Fruit fly (Drosophila melanogaster) whole organism, embryonic: Measurements from ENCODE around the gene Alh.

Experiments
- ATbp ChIP-seq: fragments of 200-800 bp; sonication (Bioruptor generic); optimal IDR thresholded peaks from 2 replicates; lab custom pipeline; 2017; ENCODE audit warnings: missing biosample characterization, mild to moderate bottlenecking, missing genetic modification characterization, missing genetic modification reagents
- B-H1 ChIP-seq: fragments of 200-800 bp; sonication (Bioruptor generic); IDR thresholded peaks from 3 replicates; pipeline ENCODE4 v1.3.6; 2022; ENCODE audit warnings: missing biosample characterization, missing genetic modification characterization
- B-H2 ChIP-seq: fragments of 200-800 bp; sonication (Bioruptor generic); optimal IDR thresholded peaks from 2 replicates; lab custom pipeline; 2018; ENCODE audit warnings: missing biosample characterization, mild to moderate bottlenecking, missing genetic modification characterization
- Blimp-1 ChIP-seq: fragments of 200-800 bp; sonication (Bioruptor generic); optimal IDR thresholded peaks from 3 replicates; lab custom pipeline; 2018; ENCODE audit warnings: missing biosample characterization, missing genetic modification characterization, mild to moderate bottlenecking, moderate library complexity, missing genetic modification reagents
- CG10654 ChIP-seq: fragments of 200-800 bp; sonication (Bioruptor generic); optimal IDR thresholded peaks from 2 replicates; lab custom pipeline; 2016; ENCODE audit warnings: missing biosample characterization, missing genetic modification characterization
- CG13424 ChIP-seq: fragments of 200-800 bp; sonication (Bioruptor generic); optimal IDR thresholded peaks from 2 replicates; lab custom pipeline; 2019; ENCODE audit warnings: missing biosample characterization, mild to moderate bottlenecking, missing genetic modification characterization, moderate library complexity
- CG15514 ChIP-seq: fragments of 200-800 bp; sonication (Bioruptor generic); optimal IDR thresholded peaks from 3 replicates; lab custom pipeline; 2017; ENCODE audit warnings: missing biosample characterization, missing genetic modification characterization, mild to moderate bottlenecking, moderate library complexity, missing genetic modification reagents
- CG1603 ChIP-seq: fragments of 200-800 bp; sonication (Bioruptor generic); optimal IDR thresholded peaks from 2 replicates; lab custom pipeline; 2019; ENCODE audit warnings: missing biosample characterization, mild to moderate bottlenecking, missing genetic modification characterization, moderate library complexity
- CG17361 ChIP-seq: fragments of 200-800 bp; sonication (Bioruptor generic); IDR thresholded peaks from 3 replicates; pipeline ENCODE4 v1.3.6; 2022; ENCODE audit warnings: missing biosample characterization, missing genetic modification characterization
- CG17568 ChIP-seq: fragments of 200-800 bp; sonication (Bioruptor generic); optimal IDR thresholded peaks from 2 replicates; lab custom pipeline; 2018; ENCODE audit warnings: missing biosample characterization, mild to moderate bottlenecking, missing genetic modification characterization, moderate library complexity
- CG17612 ChIP-seq: fragments of 200-800 bp; sonication (Bioruptor generic); IDR thresholded peaks from 2 replicates; pipeline ENCODE4 v1.3.6; 2022; ENCODE audit warnings: missing biosample characterization, missing genetic modification characterization
- CG18262 ChIP-seq: fragments of 200-800 bp; optimal IDR thresholded peaks from 3 replicates; lab custom pipeline; 2019; ENCODE audit warnings: missing biosample characterization, mild to moderate bottlenecking, missing genetic modification characterization, moderate library complexity
- CG2116 ChIP-seq: fragments of 200-800 bp; sonication (Bioruptor generic); optimal IDR thresholded peaks from 3 replicates; lab custom pipeline; 2018; ENCODE audit warnings: missing biosample characterization, mild to moderate bottlenecking, missing genetic modification characterization
- CG30020 ChIP-seq: fragments of 200-800 bp; optimal IDR thresholded peaks from 2 replicates; lab custom pipeline; 2019; ENCODE audit warnings: missing biosample characterization, mild to moderate bottlenecking, missing genetic modification characterization, moderate library complexity
- CG32772 ChIP-seq: fragments of 200-800 bp; sonication (Bioruptor generic); IDR thresholded peaks from 2 replicates; pipeline ENCODE4 v1.3.6; 2022; ENCODE audit warnings: missing biosample characterization, missing genetic modification characterization
- CG3995 ChIP-seq: fragments of 200-800 bp; sonication (Bioruptor generic); optimal IDR thresholded peaks from 3 replicates; lab custom pipeline; 2016; ENCODE audit warnings: missing biosample characterization, missing genetic modification characterization
- CG4424 ChIP-seq: fragments of 200-800 bp; sonication (Bioruptor generic); optimal IDR thresholded peaks from 3 replicates; lab custom pipeline; 2016; ENCODE audit warnings: missing biosample characterization, missing genetic modification characterization
- CG6689 ChIP-seq: fragments of 200-800 bp; sonication (Bioruptor generic); IDR thresholded peaks from 2 replicates; pipeline ENCODE4 v1.3.6; 2022; ENCODE audit warnings: missing biosample characterization, missing genetic modification characterization
- CG7372 ChIP-seq: fragments of 200-800 bp; sonication (Bioruptor generic); IDR thresholded peaks from 2 replicates; pipeline ENCODE4 v1.3.6; 2022; ENCODE audit warnings: missing biosample characterization, missing genetic modification characterization
- CG7963 ChIP-seq: fragments of 200-800 bp; sonication (Bioruptor generic); IDR thresholded peaks from 3 replicates; pipeline ENCODE4 v1.3.6; 2022; ENCODE audit warnings: missing biosample characterization, missing genetic modification characterization; ENCODE audit not compliant: partially characterized antibody
- CG9437 ChIP-seq: fragments of 200-800 bp; sonication (Bioruptor generic); optimal IDR thresholded peaks from 2 replicates; lab custom pipeline; 2018; ENCODE audit warnings: missing biosample characterization, mild to moderate bottlenecking, missing genetic modification characterization
- CG9932 ChIP-seq: fragments of 200-800 bp; sonication (Bioruptor generic); IDR thresholded peaks from 2 replicates; pipeline ENCODE4 v1.3.6; 2022; ENCODE audit warnings: missing biosample characterization, missing genetic modification characterization
- Camta ChIP-seq: fragments of 200-800 bp; sonication (Bioruptor generic); optimal IDR thresholded peaks from 2 replicates; lab custom pipeline; 2016; ENCODE audit warnings: missing biosample characterization, missing genetic modification characterization
- CoRest ChIP-seq: fragments of 200-800 bp; sonication (Bioruptor generic); optimal IDR thresholded peaks from 3 replicates; lab custom pipeline; 2018; ENCODE audit warnings: missing biosample characterization, mild to moderate bottlenecking, missing genetic modification characterization, moderate library complexity
- CrebB ChIP-seq: fragments of 200-800 bp; sonication (Bioruptor generic); optimal IDR thresholded peaks from 3 replicates; lab custom pipeline; 2018; ENCODE audit warnings: missing biosample characterization, mild to moderate bottlenecking, missing genetic modification characterization
- Dad ChIP-seq: fragments of 200-800 bp; sonication (Bioruptor generic); optimal IDR thresholded peaks from 3 replicates; lab custom pipeline; 2016; ENCODE audit warnings: missing biosample characterization, missing genetic modification characterization
- Dfd ChIP-seq, 2 experiments: fragments of >200 bp; optimal IDR thresholded peaks; 2 replicates each; lab custom pipeline; 2017; ENCODE audit warnings: missing biosample characterization in 2 of 2, missing genetic modification characterization in 2 of 2
- Elba2 ChIP-seq: fragments of 200-800 bp; sonication (Bioruptor generic); optimal IDR thresholded peaks from 3 replicates; lab custom pipeline; 2016; ENCODE audit warnings: missing biosample characterization, missing genetic modification characterization
- HLH4C ChIP-seq: fragments of 200-800 bp; sonication (Bioruptor generic); IDR thresholded peaks from 3 replicates; pipeline ENCODE4 v1.3.6; 2022; ENCODE audit warnings: missing biosample characterization, missing genetic modification characterization; ENCODE audit not compliant: partially characterized antibody
- Jarid2 ChIP-seq: fragments of 200-800 bp; sonication (Bioruptor generic); optimal IDR thresholded peaks from 3 replicates; lab custom pipeline; 2017; ENCODE audit warnings: mild to moderate bottlenecking, missing biosample characterization, missing genetic modification reagents, missing genetic modification characterization
- MBD-R2 ChIP-seq: fragments of 200-800 bp; sonication (Bioruptor generic); IDR thresholded peaks from 2 replicates; pipeline ENCODE4 v1.3.6; 2022; ENCODE audit warnings: missing biosample characterization, missing genetic modification characterization
- Mes4 ChIP-seq: fragments of 200-800 bp; sonication (Bioruptor generic); optimal IDR thresholded peaks from 2 replicates; lab custom pipeline; 2016; ENCODE audit warnings: missing biosample characterization, missing genetic modification characterization
- Nf-YB ChIP-seq: fragments of 200-800 bp; sonication (Bioruptor generic); optimal IDR thresholded peaks from 3 replicates; lab custom pipeline; 2019; ENCODE audit warnings: missing biosample characterization, mild to moderate bottlenecking, missing genetic modification characterization, moderate library complexity
- NfI ChIP-seq: fragments of 200-800 bp; sonication (Bioruptor generic); optimal IDR thresholded peaks from 3 replicates; lab custom pipeline; 2018; ENCODE audit warnings: missing biosample characterization, mild to moderate bottlenecking, missing genetic modification characterization, moderate library complexity
- Pdp1 ChIP-seq, 2 experiments: fragments of 200-800 bp; sonication (Bioruptor generic); optimal IDR thresholded peaks; 3 replicates each; lab custom pipeline; 2016; ENCODE audit warnings: missing biosample characterization in 2 of 2, missing genetic modification characterization in 2 of 2, mild to moderate bottlenecking in 1 of 2, moderate library complexity in 1 of 2
- Vsx1 ChIP-seq: fragments of 200-800 bp; sonication (Bioruptor generic); optimal IDR thresholded peaks from 2 replicates; lab custom pipeline; 2017; ENCODE audit warnings: missing biosample characterization, mild to moderate bottlenecking, missing genetic modification characterization, missing genetic modification reagents
- ara ChIP-seq: fragments of 200-800 bp; sonication (Bioruptor generic); IDR thresholded peaks from 2 replicates; pipeline ENCODE4 v1.3.6; 2022; ENCODE audit warnings: missing biosample characterization, missing genetic modification characterization
- bcd ChIP-seq: fragments of 200-800 bp; sonication (Bioruptor generic); optimal IDR thresholded peaks from 2 replicates; lab custom pipeline; 2017; ENCODE audit warnings: missing biosample characterization, mild to moderate bottlenecking, missing genetic modification characterization
- chinmo ChIP-seq: fragments of 200-800 bp; sonication (Bioruptor generic); IDR thresholded peaks from 4 replicates; pipeline ENCODE4 v1.3.6; 2022; ENCODE audit warnings: missing biosample characterization, missing genetic modification characterization; ENCODE audit not compliant: partially characterized antibody
- crp ChIP-seq, 2 experiments: fragments of 200-800 bp; sonication (Bioruptor generic); optimal IDR thresholded peaks; 2 replicates in 1 of 2; 3 replicates in 1 of 2; lab custom pipeline; 2017; ENCODE audit warnings: missing biosample characterization in 2 of 2, missing genetic modification characterization in 2 of 2, mild to moderate bottlenecking in 1 of 2, moderate library complexity in 1 of 2
- danr ChIP-seq: fragments of 200-800 bp; sonication (Bioruptor generic); IDR thresholded peaks from 2 replicates; pipeline ENCODE4 v1.3.6; 2022; ENCODE audit warnings: missing biosample characterization, missing genetic modification characterization
- disco-r ChIP-seq: fragments of 200-800 bp; sonication (Bioruptor generic); optimal IDR thresholded peaks from 2 replicates; lab custom pipeline; 2016; ENCODE audit warnings: missing biosample characterization, missing genetic modification characterization
- ham ChIP-seq: fragments of 200-800 bp; sonication (Bioruptor generic); IDR thresholded peaks from 2 replicates; pipeline ENCODE4 v1.3.6; 2022; ENCODE audit warnings: missing biosample characterization, missing genetic modification characterization
- ken ChIP-seq: fragments of 200-800 bp; sonication (Bioruptor generic); IDR thresholded peaks from 3 replicates; pipeline ENCODE4 v1.3.6; 2022; ENCODE audit warnings: missing biosample characterization, missing genetic modification characterization
- lmd ChIP-seq: fragments of 200-800 bp; sonication (Bioruptor generic); IDR thresholded peaks from 2 replicates; pipeline ENCODE4 v1.3.6; 2022; ENCODE audit warnings: missing biosample characterization, missing genetic modification characterization
- nerfin-1 ChIP-seq: fragments of 200-800 bp; sonication (Bioruptor generic); optimal IDR thresholded peaks from 3 replicates; lab custom pipeline; 2019; ENCODE audit warnings: missing biosample characterization, mild to moderate bottlenecking, missing genetic modification characterization, moderate library complexity
- sens ChIP-seq: fragments of 200-800 bp; sonication (Bioruptor generic); peaks from one replicate; lab custom pipeline; 2016; ENCODE audit warnings: missing biosample characterization, missing genetic modification characterization
- ssp ChIP-seq: fragments of 200-800 bp; sonication (Bioruptor generic); IDR thresholded peaks from 2 replicates; pipeline ENCODE4 v1.3.6; 2022; ENCODE audit warnings: missing biosample characterization, missing genetic modification characterization
- sug ChIP-seq: fragments of 200-800 bp; optimal IDR thresholded peaks from 2 replicates; lab custom pipeline; 2019; ENCODE audit warnings: missing biosample characterization, mild to moderate bottlenecking, missing genetic modification characterization, moderate library complexity
- vvl ChIP-seq: fragments of 200-800 bp; sonication (Bioruptor generic); IDR thresholded peaks from 2 replicates; pipeline ENCODE4 v1.3.6; 2022; ENCODE audit warnings: missing biosample characterization, missing genetic modification characterization
- zen ChIP-seq: fragments of 200-800 bp; sonication (Bioruptor generic); optimal IDR thresholded peaks from 3 replicates; lab custom pipeline; 2018; ENCODE audit warnings: missing biosample characterization, mild to moderate bottlenecking, missing genetic modification characterization, moderate library complexity

Gene Alh

dm6 chr3R:7130827-7131226, 6.8 kb upstream of the Alh start (continued):
- peak; percentile 48 for TF ChIP-seq CG9437 (GFP tag; lab: Kevin White, UChicago)
- TF ChIP-seq CG13424, result no peak
- no peak for TF ChIP-seq Dad (GFP tag; lab: Kevin White, UChicago)
- peak; percentile 97 for TF ChIP-seq CG7963 (GFP tag; lab: Robert Waterston, UW)
- TF ChIP-seq CG17361, result no peak
- no peak for TF ChIP-seq CG7372 (GFP tag; lab: Robert Waterston, UW)
- no peak for TF ChIP-seq CoRest (tag; lab: Kevin White, UChicago)
- TF ChIP-seq B-H1, result no peak
- no peak for TF ChIP-seq CG10654 (GFP tag; lab: Kevin White, UChicago)
- no peak for TF ChIP-seq zen (tag; lab: Kevin White, UChicago)
- TF ChIP-seq MBD-R2, result no peak
- TF ChIP-seq Blimp-1 (GFP tag; lab: Kevin White, UChicago), result no peak
- TF ChIP-seq vvl (GFP tag; lab: Robert Waterston, UW), result no peak
- TF ChIP-seq CrebB (tag; lab: Kevin White, UChicago), result no peak
- no peak for TF ChIP-seq crp (GFP tag; optimal IDR thresholded peaks at IDR 0.05; lab: Kevin White, UChicago)
- no peak for TF ChIP-seq CG4424 (GFP tag; lab: Kevin White, UChicago)
- peak; percentile 94 for TF ChIP-seq HLH4C (GFP tag; lab: Robert Waterston, UW)
- TF ChIP-seq CG2116, result peak; percentile 21
- TF ChIP-seq ken (GFP tag; lab: Robert Waterston, UW), result no peak; the same call in 2 of the 3 replicates
- TF ChIP-seq CG15514 (GFP tag; lab: Kevin White, UChicago), result peak; percentile 2
- TF ChIP-seq NfI, result no peak
- peak; percentile 64 for TF ChIP-seq sens (GFP tag; lab: Kevin White, UChicago)
- TF ChIP-seq Elba2 (GFP tag; lab: Kevin White, UChicago), result no peak
- no peak for TF ChIP-seq danr (GFP tag; lab: Robert Waterston, UW)
- TF ChIP-seq CG9932 (GFP tag; lab: Robert Waterston, UW), result no peak
- TF ChIP-seq CG17568 (GFP tag; lab: Kevin White, UChicago), result no peak
- no peak for TF ChIP-seq CG6689 (GFP tag; lab: Robert Waterston, UW)
- TF ChIP-seq ara (GFP tag; lab: Robert Waterston, UW), result no peak
- TF ChIP-seq ATbp (GFP tag; lab: Kevin White, UChicago), result no peak
- no peak for TF ChIP-seq sug
- TF ChIP-seq Jarid2 (GFP tag; lab: Kevin White, UChicago), result no peak
- TF ChIP-seq ham (GFP tag; lab: Robert Waterston, UW), result no peak
- no peak for TF ChIP-seq nerfin-1 (tag; lab: Kevin White, UChicago)
- no peak for TF ChIP-seq Camta (GFP tag; lab: Kevin White, UChicago)
- no peak for TF ChIP-seq CG32772 (GFP tag; lab: Robert Waterston, UW)
- peak in 1 of 2 experiments; percentile 40 for TF ChIP-seq Pdp1 (GFP tag; optimal IDR thresholded peaks at IDR 0.05; lab: Kevin White, UChicago)
- no peak for TF ChIP-seq disco-r (GFP tag; lab: Kevin White, UChicago)
- no peak for TF ChIP-seq Dfd (GFP tag; optimal IDR thresholded peaks at IDR 0.05; lab: Kevin White, UChicago)
- no peak for TF ChIP-seq Nf-YB (GFP tag; lab: Kevin White, UChicago)
- TF ChIP-seq Mes4 (GFP tag; lab: Kevin White, UChicago), result no peak
- no peak for TF ChIP-seq CG30020 (tag; lab: Kevin White, UChicago)
- TF ChIP-seq CG1603, result peak; percentile 35
- TF ChIP-seq lmd (GFP tag; lab: Robert Waterston, UW), result no peak
- TF ChIP-seq B-H2 (GFP tag; lab: Kevin White, UChicago), result no peak
- TF ChIP-seq CG18262 (tag; lab: Kevin White, UChicago), result no peak
- no peak for TF ChIP-seq bcd (GFP tag; lab: Kevin White, UChicago)
- TF ChIP-seq CG17612 (GFP tag; lab: Robert Waterston, UW), result no peak
- no peak for TF ChIP-seq ssp (GFP tag; lab: Robert Waterston, UW)
- peak; percentile 95; the same call in 3 of the 4 replicates for TF ChIP-seq chinmo (GFP tag; lab: Robert Waterston, UW)
- TF ChIP-seq Vsx1 (GFP tag; lab: Kevin White, UChicago), result no peak
- TF ChIP-seq CG3995, result no peak
